Fruit fly (Drosophila melanogaster) whole organism, adult: ENCODE data around the gene CG8369.
A peak's percentile ranks its signal among the peaks of the same experiment; 100 is the strongest.

Experiments
- CG11617 ChIP-seq: fragments of 200-800 bp; sonication (Bioruptor generic); optimal IDR thresholded peaks from 2 replicates; lab custom pipeline; 2017; ENCODE audit warnings: mild to moderate bottlenecking, missing biosample characterization, missing genetic modification reagents, missing genetic modification characterization
- CG12768 ChIP-seq: fragments of 200-800 bp; sonication (Bioruptor generic); optimal IDR thresholded peaks from 2 replicates; lab custom pipeline; 2017; ENCODE audit warnings: missing biosample characterization, missing genetic modification characterization, mild to moderate bottlenecking, moderate library complexity, missing genetic modification reagents
- CG14711 ChIP-seq: fragments of 200-800 bp; sonication (Bioruptor generic); optimal IDR thresholded peaks from 2 replicates; lab custom pipeline; 2018; ENCODE audit warnings: missing biosample characterization, mild to moderate bottlenecking, missing genetic modification characterization, moderate library complexity
- CG1620 ChIP-seq: fragments of 200-800 bp; sonication (Bioruptor generic); optimal IDR thresholded peaks from 2 replicates; lab custom pipeline; 2016; ENCODE audit warnings: missing biosample characterization, missing genetic modification characterization
- CG33017 ChIP-seq: fragments of 200-800 bp; sonication (Bioruptor generic); optimal IDR thresholded peaks from 2 replicates; lab custom pipeline; 2018; ENCODE audit warnings: missing biosample characterization, mild to moderate bottlenecking, missing genetic modification characterization, moderate library complexity
- CG5204 ChIP-seq: fragments of 200-800 bp; sonication (Bioruptor generic); optimal IDR thresholded peaks from 2 replicates; lab custom pipeline; 2016; ENCODE audit warnings: missing biosample characterization, missing genetic modification characterization
- CG7045 ChIP-seq: fragments of 200-800 bp; sonication (Bioruptor generic); optimal IDR thresholded peaks from 2 replicates; lab custom pipeline; 2017; ENCODE audit warnings: missing biosample characterization, mild to moderate bottlenecking, missing genetic modification characterization
- CG7101 ChIP-seq: fragments of 200-800 bp; sonication (Bioruptor generic); optimal IDR thresholded peaks from 2 replicates; lab custom pipeline; 2018; ENCODE audit warnings: missing biosample characterization, mild to moderate bottlenecking, missing genetic modification characterization, moderate library complexity
- Clk ChIP-seq: fragments of 200-800 bp; sonication (Bioruptor generic); optimal IDR thresholded peaks from 2 replicates; lab custom pipeline; 2017; ENCODE audit warnings: missing biosample characterization, missing genetic modification characterization
- Crg-1 ChIP-seq: fragments of 200-800 bp; sonication (Bioruptor generic); optimal IDR thresholded peaks from 2 replicates; lab custom pipeline; 2016; ENCODE audit warnings: missing biosample characterization, missing genetic modification characterization
- Hr96 ChIP-seq: fragments of 200-800 bp; sonication (Bioruptor generic); optimal IDR thresholded peaks from 2 replicates; lab custom pipeline; 2016; ENCODE audit warnings: missing biosample characterization, missing genetic modification characterization
- Mnt ChIP-seq: fragments of 200-800 bp; sonication (Bioruptor generic); optimal IDR thresholded peaks from 2 replicates; lab custom pipeline; 2016; ENCODE audit warnings: missing biosample characterization, mild to moderate bottlenecking, missing genetic modification characterization
- bab1 ChIP-seq: fragments of 200-800 bp; sonication (Bioruptor generic); optimal IDR thresholded peaks from 3 replicates; lab custom pipeline; 2019; ENCODE audit warnings: missing biosample characterization, mild to moderate bottlenecking, missing genetic modification characterization, moderate library complexity
- cic ChIP-seq: fragments of 200-800 bp; sonication (Bioruptor generic); optimal IDR thresholded peaks from 2 replicates; lab custom pipeline; 2017; ENCODE audit warnings: missing biosample characterization, mild to moderate bottlenecking, missing genetic modification characterization, moderate library complexity
- cnc ChIP-seq, 2 experiments: fragments of >200 bp; optimal IDR thresholded peaks; 2 replicates each; lab custom pipeline; 2017
- kay ChIP-seq: fragments of 200-800 bp; sonication (Bioruptor generic); peaks from one replicate; lab custom pipeline; 2016; ENCODE audit warnings: missing biosample characterization, missing genetic modification characterization, borderline replicate concordance
- ovo ChIP-seq: fragments of 200-800 bp; sonication (Bioruptor generic); optimal IDR thresholded peaks from 2 replicates; lab custom pipeline; 2016; ENCODE audit warnings: missing biosample characterization, missing genetic modification characterization
- pad ChIP-seq: fragments of 200-800 bp; sonication (Bioruptor generic); optimal IDR thresholded peaks from 3 replicates; lab custom pipeline; 2017; ENCODE audit warnings: missing biosample characterization, missing genetic modification characterization, mild to moderate bottlenecking, moderate library complexity, missing genetic modification reagents
- tj ChIP-seq: fragments of 200-800 bp; sonication (Bioruptor generic); optimal IDR thresholded peaks from 3 replicates; lab custom pipeline; 2017; ENCODE audit warnings: missing biosample characterization, mild to moderate bottlenecking, missing genetic modification characterization, moderate library complexity
- toe ChIP-seq: fragments of 200-800 bp; sonication (Bioruptor generic); optimal IDR thresholded peaks from 2 replicates; lab custom pipeline; 2016; ENCODE audit warnings: missing biosample characterization, missing genetic modification characterization

The CG8369 gene

DNA sequence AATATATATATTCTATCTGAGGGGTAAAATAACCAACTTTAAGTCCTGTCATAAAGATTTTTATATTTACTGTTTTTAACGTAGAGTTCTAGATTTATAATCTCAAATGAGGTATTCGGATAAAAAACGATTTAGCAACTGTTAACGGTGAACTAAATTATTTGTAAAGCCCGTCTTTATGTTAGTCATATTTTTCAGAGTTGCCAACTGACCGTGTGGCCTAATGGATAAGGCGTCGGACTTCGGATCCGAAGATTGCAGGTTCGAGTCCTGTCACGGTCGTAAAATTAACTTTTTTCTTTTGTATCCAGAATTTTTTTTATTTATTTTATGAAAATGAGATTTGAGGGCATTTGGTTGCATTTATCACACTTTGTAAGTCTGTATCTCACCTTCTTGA is 39.9 kb downstream of the CG8369 start:
- no peak for TF ChIP-seq CG5204 (GFP tag; lab: Kevin White, UChicago)

dm6 chr3R:8862208-8862607 is 40.4 kb downstream of the CG8369 start:
- TF ChIP-seq Hr96: no peak
- no peak for TF ChIP-seq toe
- TF ChIP-seq ovo (GFP tag; lab: Kevin White, UChicago): no peak
- no peak for TF ChIP-seq bab1 (GFP tag; lab: Kevin White, UChicago)
- TF ChIP-seq CG7045: no peak
- no peak for TF ChIP-seq Crg-1 (GFP tag; lab: Kevin White, UChicago)
- no peak for TF ChIP-seq tj
- no peak for TF ChIP-seq cic (GFP tag; lab: Kevin White, UChicago)
- TF ChIP-seq CG5204 (GFP tag; lab: Kevin White, UChicago): no peak
- no peak for TF ChIP-seq Mnt (GFP tag; lab: Kevin White, UChicago)
- TF ChIP-seq CG7101 (tag; lab: Kevin White, UChicago): no peak
- no peak for TF ChIP-seq cnc (optimal IDR thresholded peaks at IDR 0.05; lab: Kevin White, UChicago)
- TF ChIP-seq CG33017 (tag; lab: Kevin White, UChicago): no peak
- no peak for TF ChIP-seq CG14711 (tag; lab: Kevin White, UChicago)
- no peak for TF ChIP-seq CG1620 (GFP tag; lab: Kevin White, UChicago)

dm6 chr3R:8862662-8863082 is 40.9 kb downstream of the CG8369 start:
- TF ChIP-seq cnc (optimal IDR thresholded peaks at IDR 0.05; lab: Kevin White, UChicago) (no peak), ovo (GFP tag; lab: Kevin White, UChicago) (no peak), kay (GFP tag; lab: Kevin White, UChicago) (peak; percentile 94), cic (GFP tag; lab: Kevin White, UChicago) (peak; percentile 16), CG11617 (GFP tag; lab: Kevin White, UChicago) (no peak), CG5204 (GFP tag; lab: Kevin White, UChicago) (no peak), Clk (GFP tag; lab: Kevin White, UChicago) (no peak), Hr96 (no peak), CG12768 (GFP tag; lab: Kevin White, UChicago) (peak; percentile 43), toe (peak; percentile 13)

- TF ChIP-seq cic (GFP tag; lab: Kevin White, UChicago) (no peak), bab1 (GFP tag; lab: Kevin White, UChicago) (peak; percentile 46), pad (GFP tag; lab: Kevin White, UChicago) (no peak), tj (no peak), cnc (optimal IDR thresholded peaks at IDR 0.05; lab: Kevin White, UChicago) (no peak)
Observed at dm6 chr3R:8863094-8863865, 41.5 kb downstream of the CG8369 start.

dm6 chr3R:8865031-8865430 is 43.2 kb downstream of the CG8369 start:
- TF ChIP-seq CG33017 (tag; lab: Kevin White, UChicago) (no peak), pad (GFP tag; lab: Kevin White, UChicago) (no peak), cnc (optimal IDR thresholded peaks at IDR 0.05; lab: Kevin White, UChicago) (no peak), CG5204 (GFP tag; lab: Kevin White, UChicago) (no peak), CG7045 (no peak), CG11617 (GFP tag; lab: Kevin White, UChicago) (no peak), CG1620 (GFP tag; lab: Kevin White, UChicago) (no peak), tj (no peak), CG7101 (tag; lab: Kevin White, UChicago) (no peak), Hr96 (no peak), bab1 (GFP tag; lab: Kevin White, UChicago) (no peak), CG14711 (tag; lab: Kevin White, UChicago) (no peak), Crg-1 (GFP tag; lab: Kevin White, UChicago) (no peak), Clk (GFP tag; lab: Kevin White, UChicago) (no peak), ovo (GFP tag; lab: Kevin White, UChicago) (no peak)

DNA sequence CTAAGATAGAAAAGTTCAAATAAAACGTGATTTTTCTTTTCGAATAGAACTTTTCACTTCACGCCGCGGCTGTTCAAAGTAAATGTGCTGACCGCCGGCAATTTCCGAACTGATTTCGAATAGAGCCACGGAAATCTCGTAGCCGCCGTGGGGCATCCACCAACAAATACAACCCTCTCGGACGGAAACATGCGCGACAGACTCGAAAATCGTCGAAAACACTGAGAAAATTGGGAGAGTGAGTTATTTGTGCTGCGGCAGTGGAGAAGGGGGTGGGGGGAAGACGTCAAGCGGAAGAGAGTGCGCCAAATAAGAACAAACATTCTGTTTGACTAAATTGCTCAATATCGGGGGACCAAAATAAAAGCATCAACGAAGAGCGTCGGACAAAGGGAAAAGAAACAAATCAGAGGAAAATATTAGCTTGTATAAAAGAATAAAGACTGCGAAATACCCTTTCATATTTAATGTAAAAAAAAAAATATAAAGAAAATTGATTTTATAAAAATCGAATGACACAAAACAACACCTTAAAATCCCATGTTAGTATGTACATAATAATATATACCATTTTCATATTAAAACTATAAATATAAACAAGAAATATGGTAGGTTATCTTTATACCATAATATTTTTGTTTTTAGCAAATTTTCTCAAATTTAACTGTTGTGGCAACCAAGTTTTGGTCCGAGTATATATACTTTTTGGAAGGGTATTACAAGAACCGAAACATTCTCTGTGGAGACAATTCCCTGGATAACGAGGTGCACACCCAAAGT is 45.7 kb downstream of the CG8369 start:
- no peak for TF ChIP-seq CG33017 (tag; lab: Kevin White, UChicago)
